Worm (Caenorhabditis elegans): ENCODE results near the gene acly-1.

The acly-1 gene

ce11 chrX:1450352-1450818 lies 29.0 kb upstream of the acly-1 start, which contains the start of gene W05H7.1 (continued):
- TF ChIP-seq efl-3 (GFP tag; optimal IDR thresholded peaks at IDR 0.05), result no peak
- TF ChIP-seq nhr-71 (tag; optimal IDR thresholded peaks at IDR 0.05), result peak; percentile 46
- peak; percentile 32 for TF ChIP-seq nhr-47 (tag; optimal IDR thresholded peaks at IDR 0.05)
- TF ChIP-seq sox-4 (tag; optimal IDR thresholded peaks at IDR 0.05), result no peak
- no peak for TF ChIP-seq fos-1 (tag; optimal IDR thresholded peaks at IDR 0.05)
- TF ChIP-seq lsy-2 (tag; optimal IDR thresholded peaks at IDR 0.05), result peak in 1 of 2 experiments; percentile 59
- peak; percentile 62 for TF ChIP-seq skn-1 (tag; optimal IDR thresholded peaks at IDR 0.05)
- TF ChIP-seq lin-39 (tag; optimal IDR thresholded peaks at IDR 0.05), result no peak
- TF ChIP-seq C16A3.4 (tag; optimal IDR thresholded peaks at IDR 0.05), result peak; percentile 67
- 0 out of 2 replicates have a peak, but pooled peaks have one; percentile 8 for TF ChIP-seq nhr-19 (GFP tag; conservative IDR thresholded peaks at IDR 0.05)
- TF ChIP-seq aha-1 (tag; optimal IDR thresholded peaks at IDR 0.05), result no peak
- TF ChIP-seq unc-86 (tag; optimal IDR thresholded peaks at IDR 0.05), result peak; percentile 51
- TF ChIP-seq pag-3 (tag; optimal IDR thresholded peaks at IDR 0.05; ENCODE audit: borderline replicate concordance, insufficient read depth), result no peak
- TF ChIP-seq zip-4 (GFP tag; optimal IDR thresholded peaks at IDR 0.05), result no peak
- TF ChIP-seq dpl-1 (GFP tag; optimal IDR thresholded peaks at IDR 0.05), result peak in 2 of 3 experiments; percentile 12 to 13
- TF ChIP-seq blmp-1 (tag; optimal IDR thresholded peaks at IDR 0.05), result peak; percentile 29
- TF ChIP-seq mep-1 (tag; optimal IDR thresholded peaks at IDR 0.05), result peak; percentile 53

ce11 chrX:1451240-1451639 lies 28.1 kb upstream of the acly-1 start:
- TF ChIP-seq sox-4 (tag; optimal IDR thresholded peaks at IDR 0.05) (no peak), snpc-4 (tag; optimal IDR thresholded peaks at IDR 0.05) (no peak), lin-35 (GFP tag; optimal IDR thresholded peaks at IDR 0.05) (no peak), rnt-1 (tag; optimal IDR thresholded peaks at IDR 0.05) (no peak), egl-27 (tag; optimal IDR thresholded peaks at IDR 0.05) (no peak), elt-3 (tag; optimal IDR thresholded peaks at IDR 0.05) (no peak)

ce11 chrX:1451816-1452602 lies 27.3 kb upstream of the acly-1 start:
- TF ChIP-seq ama-1 (optimal IDR thresholded peaks at IDR 0.05) (peak; percentile 59), ztf-4 (tag; optimal IDR thresholded peaks at IDR 0.05) (peak; percentile 2), lsy-2 (tag; optimal IDR thresholded peaks at IDR 0.05) (peak in 1 of 2 experiments; percentile 20), aly-2 (tag; optimal IDR thresholded peaks at IDR 0.05) (peak; percentile 15), nhr-85 (tag) (peak; percentile 65), mab-9 (GFP tag; IDR thresholded peaks at IDR 0.05) (no peak)

ce11 chrX:1453770-1454169 lies 25.6 kb upstream of the acly-1 start, which contains the start of gene cebp-1:
TSS of gene cebp-1 (minus strand) at chrX:1453868.
- TF ChIP-seq ceh-90 (tag; optimal IDR thresholded peaks at IDR 0.05) (no peak), ceh-63 (GFP tag; optimal IDR thresholded peaks at IDR 0.05) (no peak), rnt-1 (tag; optimal IDR thresholded peaks at IDR 0.05) (peak; percentile 10), lsy-2 (tag; optimal IDR thresholded peaks at IDR 0.05) (no peak), ces-1 (GFP tag; optimal IDR thresholded peaks at IDR 0.05) (no peak), fkh-10 (GFP tag; optimal IDR thresholded peaks at IDR 0.05) (no peak), nhr-84 (tag; optimal IDR thresholded peaks at IDR 0.05) (no peak), vab-15 (tag; optimal IDR thresholded peaks at IDR 0.05) (no peak), snpc-4 (tag; optimal IDR thresholded peaks at IDR 0.05) (no peak), unc-130 (tag; optimal IDR thresholded peaks at IDR 0.05) (no peak), ztf-11 (tag; optimal IDR thresholded peaks at IDR 0.05) (no peak), jun-1 (tag; optimal IDR thresholded peaks at IDR 0.05) (no peak), dpl-1 (GFP tag; optimal IDR thresholded peaks at IDR 0.05) (no peak), dsc-1 (tag; optimal IDR thresholded peaks at IDR 0.05) (no peak), irx-1 (tag; optimal IDR thresholded peaks at IDR 0.05) (no peak), lin-14 (GFP tag; optimal IDR thresholded peaks at IDR 0.05) (no peak), grh-1 (GFP tag; IDR thresholded peaks at IDR 0.05) (no peak), mdl-1 (tag; optimal IDR thresholded peaks at IDR 0.05) (no peak), nhr-47 (tag; optimal IDR thresholded peaks at IDR 0.05) (no peak), tlp-1 (tag; optimal IDR thresholded peaks at IDR 0.05) (no peak), unc-98 (GFP tag; IDR thresholded peaks at IDR 0.05) (no peak), aha-1 (tag; optimal IDR thresholded peaks at IDR 0.05) (no peak), ztf-4 (tag; optimal IDR thresholded peaks at IDR 0.05) (peak; percentile 22), pqm-1 (tag; optimal IDR thresholded peaks at IDR 0.05) (no peak), nhr-76 (tag; optimal IDR thresholded peaks at IDR 0.05) (no peak), mef-2 (tag; optimal IDR thresholded peaks at IDR 0.05) (peak; percentile 59)
